Fruit fly (Drosophila melanogaster) whole organism, embryonic: ENCODE data around the gene CG34251.

Experiments
- Adf1 ChIP-seq: fragments of 200-800 bp; sonication (Bioruptor generic); IDR thresholded peaks from 2 replicates; pipeline ENCODE4 v1.3.6; 2022; ENCODE audit warnings: missing biosample characterization, missing genetic modification characterization
- Atf6 ChIP-seq: fragments of 200-800 bp; sonication (Bioruptor generic); IDR thresholded peaks from 2 replicates; pipeline ENCODE4 v1.3.6; 2022; ENCODE audit warnings: missing biosample characterization, missing genetic modification characterization
- CG10209 ChIP-seq: fragments of 200-800 bp; sonication (Bioruptor generic); optimal IDR thresholded peaks from 3 replicates; lab custom pipeline; 2017; ENCODE audit warnings: missing biosample characterization, mild to moderate bottlenecking, missing genetic modification characterization, missing genetic modification reagents
- CG12236 ChIP-seq: fragments of 200-800 bp; sonication (Bioruptor generic); optimal IDR thresholded peaks from 2 replicates; lab custom pipeline; 2016; ENCODE audit warnings: missing biosample characterization, missing genetic modification characterization
- CG13424 ChIP-seq: fragments of 200-800 bp; sonication (Bioruptor generic); optimal IDR thresholded peaks from 2 replicates; lab custom pipeline; 2019; ENCODE audit warnings: missing biosample characterization, mild to moderate bottlenecking, missing genetic modification characterization, moderate library complexity
- CG1529 ChIP-seq: fragments of 200-800 bp; sonication (Bioruptor generic); optimal IDR thresholded peaks from 3 replicates; lab custom pipeline; 2018; ENCODE audit warnings: missing biosample characterization, missing genetic modification characterization
- CG15479 ChIP-seq: fragments of 200-800 bp; sonication (Bioruptor generic); optimal IDR thresholded peaks from 3 replicates; lab custom pipeline; 2019; ENCODE audit warnings: missing biosample characterization, mild to moderate bottlenecking, missing genetic modification characterization, moderate library complexity
- CG17186 ChIP-seq: fragments of 200-800 bp; sonication (Bioruptor generic); optimal IDR thresholded peaks from 3 replicates; lab custom pipeline; 2017; ENCODE audit warnings: missing biosample characterization, missing genetic modification reagents, missing genetic modification characterization
- CG17802 ChIP-seq: fragments of 200-800 bp; sonication (Bioruptor generic); optimal IDR thresholded peaks from 2 replicates; lab custom pipeline; 2018; ENCODE audit warnings: missing biosample characterization, mild to moderate bottlenecking, missing genetic modification characterization, moderate library complexity
- CG17829 ChIP-seq: fragments of 200-800 bp; optimal IDR thresholded peaks from 2 replicates; lab custom pipeline; 2019; ENCODE audit warnings: missing biosample characterization, mild to moderate bottlenecking, missing genetic modification characterization, moderate library complexity
- CG1792 ChIP-seq: fragments of 200-800 bp; sonication (Bioruptor generic); optimal IDR thresholded peaks from 2 replicates; lab custom pipeline; 2016; ENCODE audit warnings: missing biosample characterization, missing genetic modification characterization
- CG18262 ChIP-seq: fragments of 200-800 bp; optimal IDR thresholded peaks from 3 replicates; lab custom pipeline; 2019; ENCODE audit warnings: missing biosample characterization, mild to moderate bottlenecking, missing genetic modification characterization, moderate library complexity
- CG2712 ChIP-seq: fragments of 200-800 bp; optimal IDR thresholded peaks from 3 replicates; lab custom pipeline; 2019; ENCODE audit warnings: missing biosample characterization, mild to moderate bottlenecking, missing genetic modification characterization, moderate library complexity
- CG30403 ChIP-seq: fragments of 200-800 bp; sonication (Bioruptor generic); optimal IDR thresholded peaks from 3 replicates; lab custom pipeline; 2016; ENCODE audit warnings: missing biosample characterization, missing genetic modification characterization
- CG42726 ChIP-seq: fragments of 200-800 bp; sonication (Bioruptor generic); IDR thresholded peaks from 2 replicates; pipeline ENCODE4 v1.3.6; 2022; ENCODE audit warnings: missing biosample characterization, missing genetic modification characterization; ENCODE audit not compliant: partially characterized antibody
- CG43689 ChIP-seq: fragments of 200-800 bp; sonication (Bioruptor generic); IDR thresholded peaks from 2 replicates; pipeline ENCODE4 v1.3.6; 2022; ENCODE audit warnings: missing biosample characterization, missing genetic modification characterization
- CG4617 ChIP-seq: fragments of 200-800 bp; sonication (Bioruptor generic); optimal IDR thresholded peaks from 3 replicates; lab custom pipeline; 2016; ENCODE audit warnings: missing biosample characterization, missing genetic modification characterization, borderline replicate concordance
- CG6175 ChIP-seq: fragments of 200-800 bp; sonication (Bioruptor generic); IDR thresholded peaks from 3 replicates; pipeline ENCODE4 v1.3.6; 2022; ENCODE audit warnings: missing biosample characterization, missing genetic modification characterization
- CG6765 ChIP-seq: fragments of 200-800 bp; sonication (Bioruptor generic); optimal IDR thresholded peaks from 3 replicates; lab custom pipeline; 2017; ENCODE audit warnings: missing biosample characterization, mild to moderate bottlenecking, missing genetic modification characterization
- CG8388 ChIP-seq: fragments of 200-800 bp; sonication (Bioruptor generic); optimal IDR thresholded peaks from 2 replicates; lab custom pipeline; 2019; ENCODE audit warnings: missing biosample characterization, mild to moderate bottlenecking, missing genetic modification characterization, moderate library complexity
- Dek ChIP-seq: fragments of 200-800 bp; sonication (Bioruptor generic); optimal IDR thresholded peaks from 3 replicates; lab custom pipeline; 2019; ENCODE audit warnings: missing biosample characterization, mild to moderate bottlenecking, missing genetic modification characterization, moderate library complexity
- E2f2 ChIP-seq: fragments of 200-800 bp; sonication (Bioruptor generic); IDR thresholded peaks from 2 replicates; pipeline ENCODE4 v1.3.6; 2022; ENCODE audit warnings: missing biosample characterization, missing genetic modification characterization
- Ets97D ChIP-seq: fragments of 200-800 bp; sonication (Bioruptor generic); optimal IDR thresholded peaks from 3 replicates; lab custom pipeline; 2016; ENCODE audit warnings: missing biosample characterization, missing genetic modification characterization
- Gsc ChIP-seq: fragments of 200-800 bp; sonication (Bioruptor generic); IDR thresholded peaks from 2 replicates; pipeline ENCODE4 v1.3.6; 2022; ENCODE audit warnings: missing biosample characterization, missing genetic modification characterization
- HHEX ChIP-seq: fragments of 200-800 bp; sonication (Bioruptor generic); optimal IDR thresholded peaks from 3 replicates; lab custom pipeline; 2017; ENCODE audit warnings: missing biosample characterization, mild to moderate bottlenecking, missing genetic modification characterization, missing genetic modification reagents
- HLH3B ChIP-seq: fragments of 200-800 bp; sonication (Bioruptor generic); IDR thresholded peaks from 2 replicates; pipeline ENCODE4 v1.3.6; 2022; ENCODE audit warnings: missing biosample characterization, missing genetic modification characterization
- HmgD ChIP-seq: fragments of 200-800 bp; sonication (Bioruptor generic); optimal IDR thresholded peaks from 3 replicates; lab custom pipeline; 2016; ENCODE audit warnings: missing biosample characterization, missing genetic modification characterization
- PHDP ChIP-seq: fragments of 200-800 bp; sonication (Bioruptor generic); optimal IDR thresholded peaks from 3 replicates; lab custom pipeline; 2018; ENCODE audit warnings: missing biosample characterization, mild to moderate bottlenecking, missing genetic modification characterization, moderate library complexity
- TFAM ChIP-seq: fragments of 200-800 bp; sonication (Bioruptor generic); optimal IDR thresholded peaks from 2 replicates; lab custom pipeline; 2017; ENCODE audit warnings: missing biosample characterization, missing genetic modification characterization, inconsistent platforms
- Trl ChIP-seq, 3 experiments: fragments of >200 bp in 2 of 3; fragments of 200-800 bp in 1 of 3; sonication (Bioruptor generic) in 1 of 3; optimal IDR thresholded peaks; 2 replicates in 1 of 3; 3 replicates in 2 of 3; lab custom pipeline; 2016 to 2017; ENCODE audit warnings: missing biosample characterization in 1 of 3, missing genetic modification characterization in 1 of 3
- Usf ChIP-seq: fragments of 200-800 bp; sonication (Bioruptor generic); optimal IDR thresholded peaks from 2 replicates; lab custom pipeline; 2017; ENCODE audit warnings: missing genotype, missing biosample characterization, missing genetic modification characterization
- ac ChIP-seq: fragments of 200-800 bp; sonication (Bioruptor generic); optimal IDR thresholded peaks from 3 replicates; lab custom pipeline; 2017; ENCODE audit warnings: missing biosample characterization, mild to moderate bottlenecking, missing genetic modification characterization
- amos ChIP-seq: fragments of 200-800 bp; sonication (Bioruptor generic); IDR thresholded peaks from 2 replicates; pipeline ENCODE4 v1.3.6; 2022; ENCODE audit warnings: missing biosample characterization, missing genetic modification characterization; ENCODE audit not compliant: partially characterized antibody
- ase ChIP-seq: fragments of 200-800 bp; sonication (Bioruptor generic); IDR thresholded peaks from 3 replicates; pipeline ENCODE4 v1.3.6; 2022; ENCODE audit warnings: missing biosample characterization, missing genetic modification characterization
- cato ChIP-seq: fragments of 200-800 bp; sonication (Bioruptor generic); optimal IDR thresholded peaks from 2 replicates; lab custom pipeline; 2016; ENCODE audit warnings: missing biosample characterization, missing genetic modification characterization, borderline replicate concordance
- ci ChIP-seq: fragments of 200-800 bp; sonication (Bioruptor generic); IDR thresholded peaks from 3 replicates; pipeline ENCODE4 v1.3.6; 2022; ENCODE audit warnings: missing biosample characterization, missing genetic modification characterization
- crol ChIP-seq: fragments of 200-800 bp; sonication (Bioruptor generic); IDR thresholded peaks from 2 replicates; pipeline ENCODE4 v1.3.6; 2022; ENCODE audit warnings: missing biosample characterization, missing genetic modification characterization
- cwo ChIP-seq: fragments of 200-800 bp; sonication (Bioruptor generic); optimal IDR thresholded peaks from 3 replicates; lab custom pipeline; 2017; ENCODE audit warnings: missing biosample characterization, missing genetic modification characterization, mild to moderate bottlenecking, moderate library complexity, missing genetic modification reagents
- dysf ChIP-seq: fragments of 200-800 bp; sonication (Bioruptor generic); IDR thresholded peaks from 3 replicates; pipeline ENCODE4 v1.3.6; 2022; ENCODE audit warnings: missing biosample characterization, missing genetic modification characterization
- gem ChIP-seq: fragments of 200-800 bp; sonication (Bioruptor generic); optimal IDR thresholded peaks from 2 replicates; lab custom pipeline; 2019; ENCODE audit warnings: missing biosample characterization, mild to moderate bottlenecking, missing genetic modification characterization, moderate library complexity
- lilli ChIP-seq: fragments of 200-800 bp; sonication (Bioruptor generic); optimal IDR thresholded peaks from 3 replicates; lab custom pipeline; 2016; ENCODE audit warnings: missing biosample characterization, missing genetic modification characterization
- oc ChIP-seq: fragments of 200-800 bp; sonication (Bioruptor generic); optimal IDR thresholded peaks from 2 replicates; lab custom pipeline; 2018; ENCODE audit warnings: missing biosample characterization, mild to moderate bottlenecking, missing genetic modification characterization, moderate library complexity
- rib ChIP-seq: fragments of 200-800 bp; sonication (Bioruptor generic); IDR thresholded peaks from 2 replicates; pipeline ENCODE4 v1.3.6; 2022; ENCODE audit warnings: missing biosample characterization, missing genetic modification characterization
- row ChIP-seq: fragments of 200-800 bp; sonication (Bioruptor generic); IDR thresholded peaks from 3 replicates; pipeline ENCODE4 v1.3.6; 2022; ENCODE audit warnings: missing biosample characterization, missing genetic modification characterization
- sens-2 ChIP-seq: fragments of 200-800 bp; sonication (Bioruptor generic); IDR thresholded peaks from 2 replicates; pipeline ENCODE4 v1.3.6; 2022; ENCODE audit warnings: missing biosample characterization, missing genetic modification characterization
- sob ChIP-seq: fragments of 200-800 bp; sonication (Bioruptor generic); IDR thresholded peaks from 2 replicates; pipeline ENCODE4 v1.3.6; 2022; ENCODE audit warnings: missing biosample characterization, missing genetic modification characterization
- sug ChIP-seq: fragments of 200-800 bp; optimal IDR thresholded peaks from 2 replicates; lab custom pipeline; 2019; ENCODE audit warnings: missing biosample characterization, mild to moderate bottlenecking, missing genetic modification characterization, moderate library complexity

The CG34251 gene

dm6 chr3L:17651717-17652651 is 19.4 kb upstream of the CG34251 start (continued):
- TF ChIP-seq HHEX (GFP tag; lab: Kevin White, UChicago), result peak; percentile 6
- TF ChIP-seq CG17829 (tag; lab: Kevin White, UChicago), result peak; percentile 20
- peak; percentile 53; the same call in 1 of the 3 replicates for TF ChIP-seq dysf (GFP tag; lab: Robert Waterston, UW)
- TF ChIP-seq CG15479, result peak; percentile 31
- 0 out of 2 replicates have a peak, but pooled peaks have one; percentile 21 for TF ChIP-seq Atf6 (GFP tag; lab: Robert Waterston, UW)
- TF ChIP-seq Usf (GFP tag; lab: Kevin White, UChicago), result no peak
- TF ChIP-seq CG6175 (GFP tag; lab: Robert Waterston, UW), result no peak
- TF ChIP-seq rib (GFP tag; lab: Robert Waterston, UW), result 0 out of 2 replicates have a peak, but pooled peaks have one; percentile 46
- TF ChIP-seq cato (GFP tag; lab: Kevin White, UChicago), result peak; percentile 28
- no peak for TF ChIP-seq Gsc (GFP tag; lab: Robert Waterston, UW)
- 0 out of 2 replicates have a peak, but pooled peaks have one; percentile 19 for TF ChIP-seq CG43689 (GFP tag; lab: Robert Waterston, UW)
- TF ChIP-seq sens-2 (GFP tag; lab: Robert Waterston, UW), result peak; percentile 58; the same call in 1 of the 2 replicates
- no peak for TF ChIP-seq CG42726 (GFP tag; lab: Robert Waterston, UW)
- TF ChIP-seq amos (GFP tag; lab: Robert Waterston, UW), result no peak
- no peak for TF ChIP-seq HmgD (GFP tag; lab: Kevin White, UChicago)
- peak; percentile 28; the same call in 1 of the 2 replicates for TF ChIP-seq sob
- TF ChIP-seq cwo (GFP tag; lab: Kevin White, UChicago), result peak; percentile 55
- TF ChIP-seq CG1529, result peak; percentile 12
- peak; percentile 19 for TF ChIP-seq CG13424
- TF ChIP-seq ase (GFP tag; lab: Robert Waterston, UW), result no peak
- peak; percentile 11 for TF ChIP-seq CG18262 (tag; lab: Kevin White, UChicago)
- no peak for TF ChIP-seq CG4617 (GFP tag; lab: Kevin White, UChicago)
- peak; percentile 52; the same call in 2 of the 3 replicates for TF ChIP-seq row (GFP tag; lab: Robert Waterston, UW)
- TF ChIP-seq PHDP (tag; lab: Kevin White, UChicago), result peak; percentile 33
- TF ChIP-seq sug (tag; lab: Kevin White, UChicago), result peak; percentile 29
- TF ChIP-seq CG6765, result peak; percentile 31
- no peak for TF ChIP-seq CG17186 (GFP tag; lab: Kevin White, UChicago)
- no peak for TF ChIP-seq Trl (optimal IDR thresholded peaks at IDR 0.05; lab: Kevin White, UChicago)
- no peak for TF ChIP-seq Trl (GFP tag; optimal IDR thresholded peaks at IDR 0.05; lab: Kevin White, UChicago)
- TF ChIP-seq Dek (tag; lab: Kevin White, UChicago), result no peak
- no peak for TF ChIP-seq CG1792
- TF ChIP-seq CG10209 (GFP tag; lab: Kevin White, UChicago), result peak; percentile 15
- TF ChIP-seq TFAM (GFP tag; lab: Kevin White, UChicago), result no peak
- TF ChIP-seq CG2712 (tag; lab: Kevin White, UChicago), result peak; percentile 44
- peak; percentile 32 for TF ChIP-seq CG30403 (GFP tag; lab: Kevin White, UChicago)
- 0 out of 2 replicates have a peak, but pooled peaks have one; percentile 22 for TF ChIP-seq crol (GFP tag; lab: Robert Waterston, UW)
- peak; percentile 12 for TF ChIP-seq CG8388 (GFP tag; lab: Kevin White, UChicago)
- TF ChIP-seq Adf1 (GFP tag; lab: Robert Waterston, UW), result no peak
- TF ChIP-seq CG17802 (tag; lab: Kevin White, UChicago), result no peak
- no peak for TF ChIP-seq ac (GFP tag; lab: Kevin White, UChicago)
- 0 out of 2 replicates have a peak, but pooled peaks have one; percentile 6 for TF ChIP-seq HLH3B (GFP tag; lab: Robert Waterston, UW)
- TF ChIP-seq Ets97D (GFP tag; lab: Kevin White, UChicago), result no peak
- TF ChIP-seq CG12236 (GFP tag; lab: Kevin White, UChicago), result no peak
- TF ChIP-seq lilli (GFP tag; lab: Kevin White, UChicago), result peak; percentile 13
- TF ChIP-seq gem (tag; lab: Kevin White, UChicago), result peak; percentile 53
- peak; percentile 22; the same call in 1 of the 2 replicates for TF ChIP-seq E2f2 (GFP tag; lab: Robert Waterston, UW)
- peak; percentile 78 for TF ChIP-seq oc
- TF ChIP-seq ci (GFP tag; lab: Robert Waterston, UW), result peak; percentile 81; the same call in 2 of the 3 replicates
